Worm (Caenorhabditis elegans): ENCODE results near the gene srlf-37.

The srlf-37 gene

ce11 chrV:622902-623301 lies 18.9 kb upstream of the srlf-37 start, which contains the start of gene F48G7.5:
TSS of gene F48G7.5 (minus strand) at chrV:622935.
- no peak for TF ChIP-seq mep-1 (tag; optimal IDR thresholded peaks at IDR 0.05)
- TF ChIP-seq elt-1 (tag; optimal IDR thresholded peaks at IDR 0.05; ENCODE audit: borderline replicate concordance, insufficient read depth), result no peak
- no peak for TF ChIP-seq nhr-76 (tag; optimal IDR thresholded peaks at IDR 0.05)
- no peak for TF ChIP-seq hlh-1 (tag; optimal IDR thresholded peaks at IDR 0.05)
- TF ChIP-seq elt-3 (tag; optimal IDR thresholded peaks at IDR 0.05), result no peak
- TF ChIP-seq snpc-4 (tag; optimal IDR thresholded peaks at IDR 0.05), result no peak
- no peak for TF ChIP-seq lin-32 (GFP tag; optimal IDR thresholded peaks at IDR 0.05)

DNA sequence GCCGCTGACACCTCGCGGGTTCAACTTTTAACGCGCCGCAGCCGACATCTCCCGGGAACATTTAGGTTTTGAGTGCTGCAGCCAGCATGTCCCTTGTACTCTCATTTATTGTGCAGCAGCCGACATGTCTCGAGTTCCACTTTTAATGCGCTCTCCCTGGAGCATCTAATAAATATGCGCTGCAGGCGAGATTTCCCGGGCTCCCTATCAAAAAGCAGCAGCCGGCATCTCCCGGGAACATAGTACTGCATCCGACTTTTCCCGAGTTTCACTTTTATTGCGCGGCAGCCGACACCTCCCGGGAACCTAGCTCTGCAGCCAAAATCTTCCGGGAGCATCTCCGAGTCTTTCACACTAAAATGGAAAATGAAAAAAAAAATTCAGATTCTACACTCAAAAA lies 17.0 kb upstream of the srlf-37 start:
- TF ChIP-seq nhr-12 (tag; optimal IDR thresholded peaks at IDR 0.05), result no peak
- TF ChIP-seq blmp-1 (tag; optimal IDR thresholded peaks at IDR 0.05), result no peak
- no peak for TF ChIP-seq mep-1 (tag; optimal IDR thresholded peaks at IDR 0.05)
- no peak for TF ChIP-seq drap-1 (GFP tag; optimal IDR thresholded peaks at IDR 0.05)
- TF ChIP-seq ceh-83 (GFP tag; optimal IDR thresholded peaks at IDR 0.05), result no peak
- no peak for TF ChIP-seq lsy-2 (tag; optimal IDR thresholded peaks at IDR 0.05)
- no peak for TF ChIP-seq unc-39 (tag; optimal IDR thresholded peaks at IDR 0.05)
- TF ChIP-seq bed-3 (GFP tag; optimal IDR thresholded peaks at IDR 0.05), result no peak
- no peak for TF ChIP-seq ceh-43 (GFP tag; optimal IDR thresholded peaks at IDR 0.05)
- no peak for TF ChIP-seq ceh-39 (tag; optimal IDR thresholded peaks at IDR 0.05)
- no peak for TF ChIP-seq lin-32 (GFP tag; optimal IDR thresholded peaks at IDR 0.05)
- TF ChIP-seq mab-5 (tag; optimal IDR thresholded peaks at IDR 0.05), result no peak
- no peak for TF ChIP-seq M03D4.4 (tag; optimal IDR thresholded peaks at IDR 0.05)
- no peak for TF ChIP-seq unc-62 (GFP tag; optimal IDR thresholded peaks at IDR 0.05)
- no peak for TF ChIP-seq unc-120 (tag; optimal IDR thresholded peaks at IDR 0.05; ENCODE audit: poor library complexity, severe bottlenecking)
- no peak for TF ChIP-seq ham-2 (GFP tag; optimal IDR thresholded peaks at IDR 0.05)
- TF ChIP-seq ztf-11 (tag; optimal IDR thresholded peaks at IDR 0.05), result no peak
- no peak for TF ChIP-seq lin-13 (tag; optimal IDR thresholded peaks at IDR 0.05)
- TF ChIP-seq nhr-237 (tag; optimal IDR thresholded peaks at IDR 0.05), result no peak
- TF ChIP-seq nhr-28 (tag; optimal IDR thresholded peaks at IDR 0.05), result no peak

ce11 chrV:619054-619453 lies 15.0 kb upstream of the srlf-37 start, which contains the start of gene F48G7.4:
TSS of gene F48G7.4 (plus strand) at chrV:619453.
- TF ChIP-seq unc-62 (GFP tag; optimal IDR thresholded peaks at IDR 0.05) (peak; percentile 86), hlh-1 (tag; optimal IDR thresholded peaks at IDR 0.05) (no peak), unc-39 (tag; optimal IDR thresholded peaks at IDR 0.05) (no peak), ham-2 (GFP tag; optimal IDR thresholded peaks at IDR 0.05) (no peak)

DNA sequence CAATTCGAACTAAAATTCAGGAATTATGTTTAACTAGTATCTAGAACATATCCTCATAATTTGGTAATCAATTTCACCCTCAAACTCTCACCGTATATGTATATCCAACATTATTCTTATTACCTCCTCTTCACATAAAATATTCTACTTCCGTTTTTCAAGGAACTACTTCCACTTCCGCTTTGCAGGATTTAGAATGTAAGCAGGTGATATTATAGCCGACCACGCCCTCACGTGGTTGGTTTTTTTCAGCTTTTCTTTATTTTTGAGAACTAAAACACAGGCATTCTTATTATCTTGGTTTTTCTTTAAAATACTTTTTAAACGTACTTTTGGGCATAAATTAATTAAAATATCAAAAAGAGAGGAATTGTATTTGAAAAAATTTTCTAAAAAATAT lies 13.9 kb upstream of the srlf-37 start:
- TF ChIP-seq pha-4 (tag; optimal IDR thresholded peaks at IDR 0.05) (no peak), unc-39 (tag; optimal IDR thresholded peaks at IDR 0.05) (no peak), ceh-43 (GFP tag; optimal IDR thresholded peaks at IDR 0.05) (no peak), nhr-76 (tag; optimal IDR thresholded peaks at IDR 0.05) (no peak), nhr-28 (tag; optimal IDR thresholded peaks at IDR 0.05) (no peak), ham-2 (GFP tag; optimal IDR thresholded peaks at IDR 0.05) (no peak), unc-120 (tag; optimal IDR thresholded peaks at IDR 0.05; ENCODE audit: poor library complexity, severe bottlenecking) (no peak), tbx-8 (GFP tag; optimal IDR thresholded peaks at IDR 0.05) (no peak), ces-1 (GFP tag; optimal IDR thresholded peaks at IDR 0.05) (no peak), mab-5 (tag; optimal IDR thresholded peaks at IDR 0.05) (no peak), elt-3 (tag; optimal IDR thresholded peaks at IDR 0.05) (no peak), lsy-2 (tag; optimal IDR thresholded peaks at IDR 0.05) (no peak), ceh-83 (GFP tag; optimal IDR thresholded peaks at IDR 0.05) (no peak), lin-13 (tag; optimal IDR thresholded peaks at IDR 0.05) (no peak), zip-8 (tag; optimal IDR thresholded peaks at IDR 0.05) (no peak), elt-1 (tag; optimal IDR thresholded peaks at IDR 0.05; ENCODE audit: borderline replicate concordance, insufficient read depth) (no peak)

DNA sequence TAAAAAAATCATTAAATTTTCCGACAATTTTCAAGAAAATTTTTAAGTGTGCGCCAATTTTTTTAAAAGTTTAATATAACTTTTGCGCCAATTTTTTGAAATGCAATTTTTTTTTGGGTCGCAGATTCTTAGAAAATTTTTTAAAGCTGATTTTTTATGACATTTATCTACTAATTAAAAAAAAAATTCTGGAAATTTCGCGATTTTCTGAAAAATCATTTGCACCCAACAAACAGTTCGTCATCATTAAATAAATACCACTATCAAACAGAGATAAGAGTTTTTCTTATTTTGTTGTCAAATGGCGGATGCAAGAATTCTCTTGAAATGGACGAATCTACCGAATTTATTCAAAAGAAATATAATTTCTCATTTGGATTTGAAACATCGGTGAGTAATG lies 11.3 kb upstream of the srlf-37 start, which contains the start of gene F48G7.13:
Gene F48G7.13 (plus strand): TSS at position 301 of the 400 bp plus-strand sequence.
- TF ChIP-seq elt-1 (tag; optimal IDR thresholded peaks at IDR 0.05; ENCODE audit: borderline replicate concordance, insufficient read depth) (no peak), tbx-8 (GFP tag; optimal IDR thresholded peaks at IDR 0.05) (no peak), unc-62 (GFP tag; optimal IDR thresholded peaks at IDR 0.05) (no peak), elt-3 (tag; optimal IDR thresholded peaks at IDR 0.05) (no peak)

DNA sequence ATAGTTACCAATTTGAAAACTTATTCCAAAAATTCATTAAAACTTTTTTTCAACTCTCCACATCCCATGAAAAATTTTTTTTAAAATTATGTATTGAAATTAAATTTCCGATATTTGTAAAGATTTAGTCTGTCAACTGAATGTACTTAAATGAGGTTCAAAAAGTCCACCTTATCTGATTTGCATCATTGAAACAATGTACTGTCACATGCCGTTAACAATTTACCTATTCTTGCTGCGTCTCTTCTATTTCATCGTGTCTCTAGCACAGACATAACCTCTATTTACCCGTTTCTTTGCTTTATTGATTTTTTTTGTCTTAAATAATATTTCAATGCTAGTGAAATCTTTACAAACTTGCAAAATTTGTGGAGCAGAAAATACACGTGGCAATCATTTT lies 6.2 kb upstream of the srlf-37 start, which contains the start of gene nhr-90:
Gene nhr-90 (plus strand): TSS at position 296 of the 400 bp plus-strand sequence.
- TF ChIP-seq cnd-1 (tag; optimal IDR thresholded peaks at IDR 0.05) (no peak), unc-39 (tag; optimal IDR thresholded peaks at IDR 0.05) (no peak), hlh-1 (tag; optimal IDR thresholded peaks at IDR 0.05) (no peak), lin-13 (tag; optimal IDR thresholded peaks at IDR 0.05) (no peak), ces-1 (GFP tag; optimal IDR thresholded peaks at IDR 0.05) (no peak), mab-5 (tag; optimal IDR thresholded peaks at IDR 0.05) (no peak), lin-32 (GFP tag; optimal IDR thresholded peaks at IDR 0.05) (no peak), ztf-11 (tag; optimal IDR thresholded peaks at IDR 0.05) (no peak), nhr-76 (tag; optimal IDR thresholded peaks at IDR 0.05) (no peak), ceh-43 (GFP tag; optimal IDR thresholded peaks at IDR 0.05) (no peak), nhr-28 (tag; optimal IDR thresholded peaks at IDR 0.05) (no peak), blmp-1 (tag; optimal IDR thresholded peaks at IDR 0.05) (no peak), pha-4 (tag; optimal IDR thresholded peaks at IDR 0.05) (no peak), bed-3 (GFP tag; optimal IDR thresholded peaks at IDR 0.05) (no peak), ceh-83 (GFP tag; optimal IDR thresholded peaks at IDR 0.05) (no peak), mep-1 (tag; optimal IDR thresholded peaks at IDR 0.05) (no peak), unc-62 (GFP tag; optimal IDR thresholded peaks at IDR 0.05) (no peak), sptf-1 (tag; optimal IDR thresholded peaks at IDR 0.05) (no peak), nhr-2 (tag; optimal IDR thresholded peaks at IDR 0.05) (no peak), tbx-8 (GFP tag; optimal IDR thresholded peaks at IDR 0.05) (no peak)
